Fruit fly (Drosophila melanogaster) whole organism, embryonic: Measurements from ENCODE around the gene Mink.

Experiments
- Asciz ChIP-seq: fragments of 200-800 bp; sonication (Bioruptor generic); optimal IDR thresholded peaks from 2 replicates; lab custom pipeline; 2017; ENCODE audit warnings: missing biosample characterization, mild to moderate bottlenecking, missing genetic modification characterization, missing genetic modification reagents
- B-H1 ChIP-seq: fragments of 200-800 bp; sonication (Bioruptor generic); IDR thresholded peaks from 3 replicates; pipeline ENCODE4 v1.3.6; 2022; ENCODE audit warnings: missing biosample characterization, missing genetic modification characterization
- Bdp1 ChIP-seq: fragments of 200-800 bp; sonication (Bioruptor generic); optimal IDR thresholded peaks from 3 replicates; lab custom pipeline; 2016; ENCODE audit warnings: missing biosample characterization, missing genetic modification characterization
- Blimp-1 ChIP-seq: fragments of 200-800 bp; sonication (Bioruptor generic); optimal IDR thresholded peaks from 3 replicates; lab custom pipeline; 2018; ENCODE audit warnings: missing biosample characterization, missing genetic modification characterization, mild to moderate bottlenecking, moderate library complexity, missing genetic modification reagents
- CG10431 ChIP-seq: fragments of 200-800 bp; sonication (Bioruptor generic); optimal IDR thresholded peaks from 3 replicates; lab custom pipeline; 2018; ENCODE audit warnings: missing biosample characterization, mild to moderate bottlenecking, missing genetic modification characterization
- CG11695 ChIP-seq: fragments of 200-800 bp; sonication (Bioruptor generic); IDR thresholded peaks from 3 replicates; pipeline ENCODE4 v1.3.6; 2022; ENCODE audit warnings: missing biosample characterization, missing genetic modification characterization
- CG13424 ChIP-seq: fragments of 200-800 bp; sonication (Bioruptor generic); optimal IDR thresholded peaks from 2 replicates; lab custom pipeline; 2019; ENCODE audit warnings: missing biosample characterization, mild to moderate bottlenecking, missing genetic modification characterization, moderate library complexity
- CG14014 ChIP-seq: fragments of 200-800 bp; sonication (Bioruptor generic); IDR thresholded peaks from 2 replicates; pipeline ENCODE4 v1.3.6; 2022; ENCODE audit warnings: missing biosample characterization, missing genetic modification characterization
- CG1647 ChIP-seq: fragments of 200-800 bp; sonication (Bioruptor generic); optimal IDR thresholded peaks from 3 replicates; lab custom pipeline; 2016; ENCODE audit warnings: missing biosample characterization, missing genetic modification characterization
- CG17568 ChIP-seq: fragments of 200-800 bp; sonication (Bioruptor generic); optimal IDR thresholded peaks from 2 replicates; lab custom pipeline; 2018; ENCODE audit warnings: missing biosample characterization, mild to moderate bottlenecking, missing genetic modification characterization, moderate library complexity
- CG1832 ChIP-seq: fragments of 200-800 bp; sonication (Bioruptor generic); optimal IDR thresholded peaks from 2 replicates; lab custom pipeline; 2017; ENCODE audit warnings: missing biosample characterization, mild to moderate bottlenecking, missing genetic modification characterization, inconsistent platforms
- CG2199 ChIP-seq: fragments of 200-800 bp; sonication (Bioruptor generic); IDR thresholded peaks from 3 replicates; pipeline ENCODE4 v1.3.6; 2022; ENCODE audit warnings: missing biosample characterization, missing genetic modification characterization
- CG31365 ChIP-seq: fragments of 200-800 bp; sonication (Bioruptor generic); optimal IDR thresholded peaks from 2 replicates; lab custom pipeline; 2018; ENCODE audit warnings: missing biosample characterization, mild to moderate bottlenecking, missing genetic modification characterization
- CG33557 ChIP-seq: fragments of 200-800 bp; sonication (Bioruptor generic); optimal IDR thresholded peaks from 2 replicates; lab custom pipeline; 2019; ENCODE audit warnings: missing biosample characterization, mild to moderate bottlenecking, missing genetic modification characterization, moderate library complexity
- CG4328 ChIP-seq: fragments of 200-800 bp; sonication (Bioruptor generic); optimal IDR thresholded peaks from 3 replicates; lab custom pipeline; 2017; ENCODE audit warnings: missing biosample characterization, missing genetic modification reagents, missing genetic modification characterization
- CG6254 ChIP-seq: fragments of 200-800 bp; sonication (Bioruptor generic); optimal IDR thresholded peaks from 3 replicates; lab custom pipeline; 2017; ENCODE audit warnings: mild to moderate bottlenecking, missing biosample characterization, missing genetic modification reagents, missing genetic modification characterization
- CG6272 ChIP-seq: fragments of 200-800 bp; sonication (Bioruptor generic); IDR thresholded peaks from 2 replicates; pipeline ENCODE4 v1.3.6; 2022; ENCODE audit warnings: missing biosample characterization, missing genetic modification characterization
- CG6689 ChIP-seq: fragments of 200-800 bp; sonication (Bioruptor generic); IDR thresholded peaks from 2 replicates; pipeline ENCODE4 v1.3.6; 2022; ENCODE audit warnings: missing biosample characterization, missing genetic modification characterization
- CG7839 ChIP-seq: fragments of 200-800 bp; sonication (Bioruptor generic); optimal IDR thresholded peaks from 3 replicates; lab custom pipeline; 2018; ENCODE audit warnings: missing biosample characterization, mild to moderate bottlenecking, missing genetic modification characterization, moderate library complexity
- Chrac-16 ChIP-seq: fragments of 200-800 bp; sonication (Bioruptor generic); optimal IDR thresholded peaks from 3 replicates; lab custom pipeline; 2016; ENCODE audit warnings: missing biosample characterization, missing genetic modification characterization
- Deaf1 ChIP-seq: fragments of 200-800 bp; optimal IDR thresholded peaks from 3 replicates; lab custom pipeline; 2019; ENCODE audit warnings: missing biosample characterization, mild to moderate bottlenecking, missing genetic modification characterization, moderate library complexity
- Doc3 ChIP-seq: fragments of 200-800 bp; sonication (Bioruptor generic); IDR thresholded peaks from 3 replicates; pipeline ENCODE4 v1.3.6; 2022; ENCODE audit warnings: missing biosample characterization, missing genetic modification characterization; ENCODE audit not compliant: partially characterized antibody
- Dp ChIP-seq: fragments of 200-800 bp; sonication (Bioruptor generic); optimal IDR thresholded peaks from 2 replicates; lab custom pipeline; 2018; ENCODE audit warnings: missing biosample characterization, mild to moderate bottlenecking, missing genetic modification characterization, moderate library complexity
- Hr78 ChIP-seq, 2 experiments: fragments of 200-800 bp in 1 of 2; fragments of >200 bp in 1 of 2; sonication (Bioruptor generic) in 1 of 2; optimal IDR thresholded peaks; 2 replicates each; lab custom pipeline; 2017 to 2019; ENCODE audit warnings: missing biosample characterization in 2 of 2, missing genetic modification characterization in 2 of 2, mild to moderate bottlenecking in 1 of 2, moderate library complexity in 1 of 2
- Lim3 ChIP-seq: fragments of 200-800 bp; sonication (Bioruptor generic); IDR thresholded peaks from 2 replicates; pipeline ENCODE4 v1.3.6; 2022; ENCODE audit warnings: missing biosample characterization, missing genetic modification characterization
- Meics ChIP-seq: fragments of 200-800 bp; sonication (Bioruptor generic); optimal IDR thresholded peaks from 2 replicates; lab custom pipeline; 2017; ENCODE audit warnings: missing biosample characterization, mild to moderate bottlenecking, missing genetic modification characterization
- Myb ChIP-seq: fragments of 200-800 bp; sonication (Bioruptor generic); optimal IDR thresholded peaks from 2 replicates; lab custom pipeline; 2016; ENCODE audit warnings: missing biosample characterization, missing genetic modification characterization
- NFAT ChIP-seq: fragments of 200-800 bp; sonication (Bioruptor generic); IDR thresholded peaks from 2 replicates; pipeline ENCODE4 v1.3.6; 2022; ENCODE audit warnings: missing biosample characterization, missing genetic modification characterization
- NfI ChIP-seq: fragments of 200-800 bp; sonication (Bioruptor generic); optimal IDR thresholded peaks from 3 replicates; lab custom pipeline; 2018; ENCODE audit warnings: missing biosample characterization, mild to moderate bottlenecking, missing genetic modification characterization, moderate library complexity
- Sox100B ChIP-seq: fragments of 200-800 bp; sonication (Bioruptor generic); optimal IDR thresholded peaks from 3 replicates; lab custom pipeline; 2018; ENCODE audit warnings: missing biosample characterization, mild to moderate bottlenecking, missing genetic modification characterization
- Taf1 ChIP-seq: fragments of 200-800 bp; sonication (Bioruptor generic); IDR thresholded peaks from 2 replicates; pipeline ENCODE4 v1.3.6; 2022; ENCODE audit warnings: missing biosample characterization, missing genetic modification characterization
- Usf ChIP-seq: fragments of 200-800 bp; sonication (Bioruptor generic); optimal IDR thresholded peaks from 2 replicates; lab custom pipeline; 2017; ENCODE audit warnings: missing genotype, missing biosample characterization, missing genetic modification characterization
- ase ChIP-seq: fragments of 200-800 bp; sonication (Bioruptor generic); IDR thresholded peaks from 3 replicates; pipeline ENCODE4 v1.3.6; 2022; ENCODE audit warnings: missing biosample characterization, missing genetic modification characterization
- bowl ChIP-seq: fragments of 200-800 bp; sonication (Bioruptor generic); IDR thresholded peaks from 2 replicates; pipeline ENCODE4 v1.3.6; 2022; ENCODE audit warnings: missing biosample characterization, missing genetic modification characterization
- chif ChIP-seq, 2 experiments: fragments of 200-800 bp; sonication (Bioruptor generic); optimal IDR thresholded peaks; 3 replicates each; lab custom pipeline; 2016; ENCODE audit warnings: missing biosample characterization in 2 of 2, missing genetic modification characterization in 2 of 2
- chinmo ChIP-seq: fragments of 200-800 bp; sonication (Bioruptor generic); IDR thresholded peaks from 4 replicates; pipeline ENCODE4 v1.3.6; 2022; ENCODE audit warnings: missing biosample characterization, missing genetic modification characterization; ENCODE audit not compliant: partially characterized antibody
- chm ChIP-seq: fragments of 200-800 bp; sonication (Bioruptor generic); IDR thresholded peaks from 2 replicates; pipeline ENCODE4 v1.3.6; 2022; ENCODE audit warnings: missing biosample characterization, missing genetic modification characterization
- dmrt11E ChIP-seq: fragments of 200-800 bp; sonication (Bioruptor generic); optimal IDR thresholded peaks from 3 replicates; lab custom pipeline; 2018; ENCODE audit warnings: missing biosample characterization, mild to moderate bottlenecking, missing genetic modification characterization, moderate library complexity
- dysf ChIP-seq: fragments of 200-800 bp; sonication (Bioruptor generic); IDR thresholded peaks from 3 replicates; pipeline ENCODE4 v1.3.6; 2022; ENCODE audit warnings: missing biosample characterization, missing genetic modification characterization
- ems ChIP-seq: fragments of 200-800 bp; sonication (Bioruptor generic); optimal IDR thresholded peaks from 3 replicates; lab custom pipeline; 2016; ENCODE audit warnings: missing biosample characterization, missing genetic modification characterization
- exex ChIP-seq: fragments of 200-800 bp; sonication (Bioruptor generic); optimal IDR thresholded peaks from 4 replicates; lab custom pipeline; 2018; ENCODE audit warnings: missing biosample characterization, mild to moderate bottlenecking, missing genetic modification characterization, moderate library complexity
- fd96Cb ChIP-seq: fragments of 200-800 bp; sonication (Bioruptor generic); optimal IDR thresholded peaks from 2 replicates; lab custom pipeline; 2018; ENCODE audit warnings: missing biosample characterization, mild to moderate bottlenecking, missing genetic modification characterization, moderate library complexity
- grn ChIP-seq: fragments of 200-800 bp; sonication (Bioruptor generic); optimal IDR thresholded peaks from 3 replicates; lab custom pipeline; 2017; ENCODE audit warnings: missing biosample characterization, missing genetic modification characterization
- gt ChIP-seq: fragments of 200-800 bp; sonication (Bioruptor generic); IDR thresholded peaks from 2 replicates; pipeline ENCODE4 v1.3.6; 2022; ENCODE audit warnings: missing biosample characterization, missing genetic modification characterization
- nau ChIP-seq: fragments of 200-800 bp; sonication (Bioruptor generic); optimal IDR thresholded peaks from 3 replicates; lab custom pipeline; 2017; ENCODE audit warnings: missing biosample characterization, mild to moderate bottlenecking, missing genetic modification characterization, missing genetic modification reagents
- nmo ChIP-seq: fragments of 200-800 bp; sonication (Bioruptor generic); optimal IDR thresholded peaks from 2 replicates; lab custom pipeline; 2018; ENCODE audit warnings: missing biosample characterization, mild to moderate bottlenecking, missing genetic modification characterization, moderate library complexity
- slou ChIP-seq: fragments of 200-800 bp; sonication (Bioruptor generic); optimal IDR thresholded peaks from 3 replicates; lab custom pipeline; 2016; ENCODE audit warnings: missing biosample characterization, missing genetic modification characterization
- twi ChIP-seq: fragments of 200-800 bp; optimal IDR thresholded peaks from 2 replicates; lab custom pipeline; 2019; ENCODE audit warnings: missing biosample characterization, mild to moderate bottlenecking, missing genetic modification characterization, moderate library complexity
- wdn ChIP-seq: fragments of 200-800 bp; sonication (Bioruptor generic); IDR thresholded peaks from 2 replicates; pipeline ENCODE4 v1.3.6; 2022; ENCODE audit warnings: missing biosample characterization, missing genetic modification characterization

Gene Mink

DNA sequence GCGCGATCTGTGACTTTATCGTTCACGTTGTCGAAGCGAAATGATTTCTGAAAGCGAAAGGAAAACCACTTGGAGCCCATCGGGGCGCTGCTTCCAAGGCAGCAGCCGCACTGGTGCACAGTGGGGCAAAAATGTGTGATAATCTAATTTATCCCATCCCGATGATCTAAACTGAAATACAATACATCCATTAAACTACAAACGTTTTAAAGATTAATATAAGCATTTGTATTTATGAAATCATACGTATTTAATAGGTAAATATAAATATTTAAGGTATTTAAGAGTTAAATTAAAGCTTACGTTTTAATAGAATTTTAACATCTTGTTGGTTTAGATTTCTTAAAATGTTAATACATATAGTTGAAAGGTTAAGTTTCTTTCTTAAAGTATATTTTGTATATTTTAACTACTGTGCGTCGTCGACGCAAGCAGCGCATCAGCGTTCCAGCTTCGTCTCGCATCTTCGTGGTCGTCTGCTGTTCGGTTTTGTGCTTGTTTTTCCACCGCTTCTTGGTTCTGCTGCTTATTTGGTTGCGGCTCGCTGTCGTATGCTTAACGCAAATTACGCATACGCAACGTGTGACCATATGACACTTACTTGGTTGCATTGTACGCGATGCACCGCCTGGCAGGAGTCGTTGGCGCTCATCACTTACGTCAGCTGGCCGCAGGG is 16.2 kb upstream of the Mink start, which contains the start of gene CG13643:
CG13643 (minus strand) TSS at position 46 of the 676 bp plus-strand sequence.
- TF ChIP-seq Sox100B (GFP tag; lab: Kevin White, UChicago), result peak; percentile 68
- no peak for TF ChIP-seq Myb (GFP tag; lab: Kevin White, UChicago)
- no peak for TF ChIP-seq chm (GFP tag; lab: Robert Waterston, UW)
- peak; percentile 42; the same call in 1 of the 3 replicates for TF ChIP-seq CG11695 (GFP tag; lab: Robert Waterston, UW)
- no peak for TF ChIP-seq slou (GFP tag; lab: Kevin White, UChicago)
- no peak for TF ChIP-seq bowl (GFP tag; lab: Robert Waterston, UW)
- no peak for TF ChIP-seq chinmo (GFP tag; lab: Robert Waterston, UW)
- no peak for TF ChIP-seq CG2199 (GFP tag; lab: Robert Waterston, UW)
- TF ChIP-seq Meics (GFP tag; lab: Kevin White, UChicago), result peak; percentile 53
- TF ChIP-seq CG4328 (GFP tag; lab: Kevin White, UChicago), result no peak
- peak; percentile 60; the same call in 2 of the 3 replicates for TF ChIP-seq dysf
- no peak for TF ChIP-seq NFAT
- TF ChIP-seq nmo (GFP tag; lab: Kevin White, UChicago), result peak; percentile 45
- no peak for TF ChIP-seq twi (tag; lab: Kevin White, UChicago)
- TF ChIP-seq gt, result no peak
- peak; percentile 76 for TF ChIP-seq Deaf1 (tag; lab: Kevin White, UChicago)
- TF ChIP-seq fd96Cb (tag; lab: Kevin White, UChicago), result no peak
- 0 out of 2 replicates have a peak, but pooled peaks have one; percentile 13 for TF ChIP-seq CG6689 (GFP tag; lab: Robert Waterston, UW)
- TF ChIP-seq Blimp-1, result peak; percentile 64
- no peak for TF ChIP-seq Usf (GFP tag; lab: Kevin White, UChicago)
- no peak for TF ChIP-seq B-H1 (GFP tag; lab: Robert Waterston, UW)
- no peak for TF ChIP-seq exex
- TF ChIP-seq nau, result no peak
- no peak for TF ChIP-seq CG31365 (tag; lab: Kevin White, UChicago)
- no peak for TF ChIP-seq Lim3 (GFP tag; lab: Robert Waterston, UW)
- TF ChIP-seq Taf1 (GFP tag; lab: Robert Waterston, UW), result no peak
- TF ChIP-seq CG1832 (GFP tag; lab: Kevin White, UChicago), result no peak
- TF ChIP-seq ems (GFP tag; lab: Kevin White, UChicago), result no peak
- peak; percentile 5 for TF ChIP-seq NfI (GFP tag; lab: Kevin White, UChicago)
- no peak for TF ChIP-seq CG6272 (GFP tag; lab: Robert Waterston, UW)
- TF ChIP-seq dmrt11E (tag; lab: Kevin White, UChicago), result no peak
- no peak for TF ChIP-seq CG1647 (GFP tag; lab: Kevin White, UChicago)
- peak; percentile 11 for TF ChIP-seq Asciz (GFP tag; lab: Kevin White, UChicago)
- TF ChIP-seq CG6254, result no peak
- TF ChIP-seq wdn (GFP tag; lab: Robert Waterston, UW), result no peak
- TF ChIP-seq chif (GFP tag; optimal IDR thresholded peaks at IDR 0.05; lab: Kevin White, UChicago), result no peak
- TF ChIP-seq Doc3 (GFP tag; lab: Robert Waterston, UW), result no peak
- peak; percentile 64 for TF ChIP-seq CG13424
- no peak for TF ChIP-seq grn (GFP tag; lab: Kevin White, UChicago)
- no peak for TF ChIP-seq Hr78 (GFP tag; optimal IDR thresholded peaks at IDR 0.05; lab: Kevin White, UChicago)
- no peak for TF ChIP-seq Dp
- no peak for TF ChIP-seq CG17568 (GFP tag; lab: Kevin White, UChicago)
- TF ChIP-seq Chrac-16, result no peak
- no peak for TF ChIP-seq CG33557 (GFP tag; lab: Kevin White, UChicago)
- TF ChIP-seq CG7839 (tag; lab: Kevin White, UChicago), result peak; percentile 3
- no peak for TF ChIP-seq ase (GFP tag; lab: Robert Waterston, UW)
- TF ChIP-seq CG10431, result no peak
- no peak for TF ChIP-seq Bdp1 (GFP tag; lab: Kevin White, UChicago)
- TF ChIP-seq CG14014, result 0 out of 2 replicates have a peak, but pooled peaks have one; percentile 35
